Worm (Caenorhabditis elegans): ENCODE measurements around the gene aat-1.
"Not testable (repeated sequence)": the region's sequence is repeated elsewhere in the genome, so short reads cannot be mapped to it uniquely, and the experiment has no call there.

The aat-1 gene

ce11 chrIV:9609095-9609494 lies 7.6 kb upstream of the aat-1 start:
- no peak for TF ChIP-seq lsy-2 (tag; optimal IDR thresholded peaks at IDR 0.05)
- TF ChIP-seq snpc-1.2 (GFP tag; IDR thresholded peaks at IDR 0.05), result no peak
- TF ChIP-seq lim-7 (GFP tag; IDR thresholded peaks at IDR 0.05), result no peak
- no peak for TF ChIP-seq hif-1 (tag; optimal IDR thresholded peaks at IDR 0.05)
- no peak for TF ChIP-seq tag-97 (GFP tag; IDR thresholded peaks at IDR 0.05)
- TF ChIP-seq ceh-32 (tag; optimal IDR thresholded peaks at IDR 0.05; ENCODE audit: poor library complexity), result no peak
- TF ChIP-seq daf-19 (GFP tag; conservative IDR thresholded peaks at IDR 0.05), result no peak
- TF ChIP-seq unc-39 (tag; optimal IDR thresholded peaks at IDR 0.05), result no peak
- TF ChIP-seq madf-9 (GFP tag; conservative IDR thresholded peaks at IDR 0.05), result no peak
- no peak for TF ChIP-seq aha-1 (tag)
- TF ChIP-seq nhr-11 (tag; optimal IDR thresholded peaks at IDR 0.05), result no peak

- TF ChIP-seq aha-1 (tag), result no peak
- no peak for TF ChIP-seq sdz-12 (GFP tag; optimal IDR thresholded peaks at IDR 0.05)
- no peak for TF ChIP-seq zip-11 (GFP tag; IDR thresholded peaks at IDR 0.05)
- no peak for TF ChIP-seq daf-19 (GFP tag; conservative IDR thresholded peaks at IDR 0.05)
- no peak for TF ChIP-seq hif-1 (tag; optimal IDR thresholded peaks at IDR 0.05)
- no peak for TF ChIP-seq ztf-7 (tag; optimal IDR thresholded peaks at IDR 0.05)
- TF ChIP-seq mes-2 (tag; optimal IDR thresholded peaks at IDR 0.05; ENCODE audit: poor library complexity, severe bottlenecking), result no peak
Measured at ce11 chrIV:9607945-9608344, 6.5 kb upstream of the aat-1 start.

- peak in 1 of 2 experiments; percentile 4 for TF ChIP-seq unc-62 (GFP tag; optimal IDR thresholded peaks at IDR 0.05 in 1 of 2)
- TF ChIP-seq unc-62 (tag; optimal IDR thresholded peaks at IDR 0.05), result not testable (repeated sequence)
Measured at ce11 chrIV:9595779-9596406, 5.6 kb downstream of the aat-1 start, which contains the start of the genes F27C8.3 and F27C8.2. Gene F27C8.3, minus strand, starts transcription at chrIV:9595879. Gene F27C8.2, plus strand, starts transcription at chrIV:9596356.

- TF ChIP-seq lin-39 (tag; optimal IDR thresholded peaks at IDR 0.05) (no peak), snpc-1.2 (GFP tag; IDR thresholded peaks at IDR 0.05) (no peak), dmd-6 (GFP tag; IDR thresholded peaks at IDR 0.05) (peak; percentile 90), madf-9 (GFP tag; conservative IDR thresholded peaks at IDR 0.05) (no peak), pqm-1 (tag; optimal IDR thresholded peaks at IDR 0.05) (peak; percentile 91), hmg-1.1 (GFP tag; IDR thresholded peaks at IDR 0.05) (no peak), ztf-11 (tag; optimal IDR thresholded peaks at IDR 0.05) (no peak), mdl-1 (tag; optimal IDR thresholded peaks at IDR 0.05) (peak in 1 of 2 experiments; percentile 50), nhr-48 (tag; optimal IDR thresholded peaks at IDR 0.05) (no peak), nhr-28 (tag; optimal IDR thresholded peaks at IDR 0.05) (peak; percentile 80), R02D3.7 (tag; optimal IDR thresholded peaks at IDR 0.05) (no peak), mxl-3 (GFP tag; optimal IDR thresholded peaks at IDR 0.05) (peak; percentile 79), ama-1 (optimal IDR thresholded peaks at IDR 0.05) (no peak), unc-62 (GFP tag; optimal IDR thresholded peaks at IDR 0.05 in 1 of 2) (no peak), unc-62 (tag; optimal IDR thresholded peaks at IDR 0.05) (no peak), jun-1 (tag; optimal IDR thresholded peaks at IDR 0.05) (no peak), tag-97 (GFP tag; IDR thresholded peaks at IDR 0.05) (no peak), T26A8.4 (GFP tag; IDR thresholded peaks at IDR 0.05) (no peak), F26F4.8 (GFP tag; conservative IDR thresholded peaks at IDR 0.05) (no peak), vab-7 (GFP tag; IDR thresholded peaks at IDR 0.05) (no peak), nhr-77 (tag; optimal IDR thresholded peaks at IDR 0.05) (peak; percentile 63), skn-1 (tag; optimal IDR thresholded peaks at IDR 0.05) (no peak), mxl-2 (GFP tag; conservative IDR thresholded peaks at IDR 0.05) (no peak), Y48G9A.11 (GFP tag; IDR thresholded peaks at IDR 0.05) (no peak), spr-3 (GFP tag; optimal IDR thresholded peaks at IDR 0.05) (no peak), arid-1 (GFP tag; conservative IDR thresholded peaks at IDR 0.05) (no peak), F37D6.2 (tag; optimal IDR thresholded peaks at IDR 0.05) (no peak), nhr-111 (GFP tag; optimal IDR thresholded peaks at IDR 0.05) (no peak), unc-130 (GFP tag; optimal IDR thresholded peaks at IDR 0.05) (no peak), lim-7 (GFP tag; IDR thresholded peaks at IDR 0.05) (no peak), nhr-6 (tag; optimal IDR thresholded peaks at IDR 0.05) (no peak), snpc-4 (tag; optimal IDR thresholded peaks at IDR 0.05) (no peak), ztf-7 (tag; optimal IDR thresholded peaks at IDR 0.05) (no peak), zag-1 (tag; optimal IDR thresholded peaks at IDR 0.05) (no peak), dmd-8 (GFP tag; IDR thresholded peaks at IDR 0.05) (no peak), F49E8.2 (tag; optimal IDR thresholded peaks at IDR 0.05; ENCODE audit: borderline replicate concordance) (no peak)
Measured at ce11 chrIV:9593456-9593855, 8.0 kb downstream of the aat-1 start, which contains the start of gene spp-18. Gene spp-18, plus strand, starts transcription at chrIV:9593712.
